Fruit fly (Drosophila melanogaster) whole organism, embryonic: Measurements from ENCODE around the gene Root.

Experiments
- Antp ChIP-seq: fragments of 200-800 bp; sonication (Bioruptor generic); optimal IDR thresholded peaks from 3 replicates; lab custom pipeline; 2016; ENCODE audit warnings: missing biosample characterization, missing genetic modification characterization
- CG14050 ChIP-seq: fragments of 200-800 bp; sonication (Bioruptor generic); IDR thresholded peaks from 3 replicates; pipeline ENCODE4 v1.3.6; 2022; ENCODE audit warnings: missing biosample characterization, missing genetic modification characterization
- CG18476 ChIP-seq: fragments of 200-800 bp; sonication (Bioruptor generic); optimal IDR thresholded peaks from 2 replicates; lab custom pipeline; 2016; ENCODE audit warnings: missing biosample characterization, mild to moderate bottlenecking, missing genetic modification characterization
- danr ChIP-seq: fragments of 200-800 bp; sonication (Bioruptor generic); IDR thresholded peaks from 2 replicates; pipeline ENCODE4 v1.3.6; 2022; ENCODE audit warnings: missing biosample characterization, missing genetic modification characterization
- emc ChIP-seq: fragments of 200-800 bp; sonication (Bioruptor generic); optimal IDR thresholded peaks from 2 replicates; lab custom pipeline; 2016; ENCODE audit warnings: missing biosample characterization, missing genetic modification characterization

- no peak for TF ChIP-seq Antp
- TF ChIP-seq emc (GFP tag; lab: Kevin White, UChicago): no peak
- TF ChIP-seq CG14050: no peak
- TF ChIP-seq danr (GFP tag; lab: Robert Waterston, UW): no peak
- TF ChIP-seq CG18476 (GFP tag; lab: Kevin White, UChicago): no peak
These were observed 49.9 kb downstream of the Root start, which contains the start of gene mRpS24 for dm6 chr3R:24162774-24163555.
